Fruit fly (Drosophila melanogaster): ENCODE results near the gene CG3402.

Gene CG3402

dm6 chr3L:603847-604550 lies 48.7 kb downstream of the CG3402 start, which contains the start of gene CG13893 (continued):
- TF ChIP-seq CG7745 (tag; optimal IDR thresholded peaks at IDR 0.05) (no peak), schlank (tag; optimal IDR thresholded peaks at IDR 0.05) (peak; percentile 45), CG17186 (GFP tag; optimal IDR thresholded peaks at IDR 0.05) (no peak), B-H1 (GFP tag; IDR thresholded peaks at IDR 0.05) (no peak; the same call in 2 of the 3 replicates), Hey (tag; optimal IDR thresholded peaks at IDR 0.05) (no peak), aop (GFP tag; IDR thresholded peaks at IDR 0.05) (no peak), CG13775 (GFP tag; optimal IDR thresholded peaks at IDR 0.05) (no peak), klu (GFP tag; IDR thresholded peaks at IDR 0.05) (no peak), CG18599 (GFP tag; optimal IDR thresholded peaks at IDR 0.05) (peak; percentile 60), Med (GFP tag) (peak; percentile 92), Xrp1 (GFP tag; IDR thresholded peaks at IDR 0.05) (peak; percentile 46; the same call in 1 of the 2 replicates), az2 (GFP tag; optimal IDR thresholded peaks at IDR 0.05) (no peak), jing (GFP tag; optimal IDR thresholded peaks at IDR 0.05) (no peak), exex (tag; optimal IDR thresholded peaks at IDR 0.05) (peak; percentile 29), CG9727 (GFP tag; optimal IDR thresholded peaks at IDR 0.05) (no peak), CG7839 (tag; optimal IDR thresholded peaks at IDR 0.05) (no peak), CG3838 (GFP tag; optimal IDR thresholded peaks at IDR 0.05) (no peak), kay (GFP tag; optimal IDR thresholded peaks at IDR 0.05) (no peak), CG8359 (GFP tag; optimal IDR thresholded peaks at IDR 0.05; ENCODE audit: borderline replicate concordance) (no peak), CG1233 (GFP tag; optimal IDR thresholded peaks at IDR 0.05) (peak; percentile 46), CG6654 (GFP tag; optimal IDR thresholded peaks at IDR 0.05) (no peak), gcm2 (GFP tag; optimal IDR thresholded peaks at IDR 0.05) (no peak), CG10654 (GFP tag; optimal IDR thresholded peaks at IDR 0.05) (no peak), Hsf (GFP tag; optimal IDR thresholded peaks at IDR 0.05) (no peak), CG5180 (GFP tag; optimal IDR thresholded peaks at IDR 0.05) (no peak), CG13287 (GFP tag; IDR thresholded peaks at IDR 0.05; ENCODE audit: partially characterized antibody) (peak; percentile 70), fd64A (GFP tag; optimal IDR thresholded peaks at IDR 0.05) (peak; percentile 53), oc (tag; optimal IDR thresholded peaks at IDR 0.05) (no peak), CG8388 (GFP tag; optimal IDR thresholded peaks at IDR 0.05) (no peak), CG4404 (GFP tag; IDR thresholded peaks at IDR 0.05) (no peak), sna (GFP tag; IDR thresholded peaks at IDR 0.05; ENCODE audit: partially characterized antibody) (no peak), CG11247 (GFP tag; IDR thresholded peaks at IDR 0.05) (peak; percentile 20; the same call in 1 of the 2 replicates), emc (GFP tag; optimal IDR thresholded peaks at IDR 0.05) (no peak), dimm (GFP tag; IDR thresholded peaks at IDR 0.05) (no peak), CG4617 (GFP tag; optimal IDR thresholded peaks at IDR 0.05; ENCODE audit: borderline replicate concordance) (no peak), CG10321 (GFP tag; IDR thresholded peaks at IDR 0.05) (no peak), CG34376 (GFP tag; optimal IDR thresholded peaks at IDR 0.05) (peak; percentile 78)

dm6 chr3L:603188-603587 lies 49.5 kb downstream of the CG3402 start:
- no peak for TF ChIP-seq Scr (GFP tag; IDR thresholded peaks at IDR 0.05; ENCODE audit: partially characterized antibody)
- TF ChIP-seq CG6689 (GFP tag; IDR thresholded peaks at IDR 0.05) = no peak
- peak; percentile 64 for TF ChIP-seq CG13894 (tag; optimal IDR thresholded peaks at IDR 0.05)
- peak; percentile 23 for TF ChIP-seq sd (tag; optimal IDR thresholded peaks at IDR 0.05)
- peak; percentile 9 for TF ChIP-seq phol (tag; optimal IDR thresholded peaks at IDR 0.05)
- TF ChIP-seq Ets65A (GFP tag) = peak; percentile 87

Measured in whole organism, embryonic.